Fruit fly (Drosophila melanogaster) whole organism, larva: ENCODE data around the gene her.

Experiments used
- noc ChIP-seq: fragments of 200-800 bp; sonication (Bioruptor generic); optimal IDR thresholded peaks from 3 replicates; lab custom pipeline; 2019; ENCODE audit warnings: missing biosample characterization, mild to moderate bottlenecking, missing genetic modification characterization, moderate library complexity

her gene

DNA sequence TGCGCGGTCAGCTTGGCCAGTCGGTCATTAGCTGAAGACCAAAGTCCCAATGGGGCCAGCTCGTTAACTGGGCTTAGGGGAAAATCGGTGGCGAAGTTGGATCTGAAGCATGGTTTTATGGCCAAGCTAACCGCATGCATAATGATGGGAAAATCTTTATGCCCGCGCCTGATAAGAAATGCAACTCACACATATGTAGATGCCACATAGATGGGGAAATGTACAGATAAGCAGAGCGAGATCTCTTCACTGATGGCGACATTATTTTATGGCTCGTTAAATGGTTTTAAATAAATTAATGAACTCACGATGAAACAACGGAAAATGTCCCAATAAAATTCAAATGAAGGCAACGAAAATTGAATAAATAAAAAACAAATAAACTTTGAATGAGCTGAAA lies 34.9 kb downstream of the her start:
- TF ChIP-seq noc (tag; lab: Kevin White, UChicago): no peak

DNA sequence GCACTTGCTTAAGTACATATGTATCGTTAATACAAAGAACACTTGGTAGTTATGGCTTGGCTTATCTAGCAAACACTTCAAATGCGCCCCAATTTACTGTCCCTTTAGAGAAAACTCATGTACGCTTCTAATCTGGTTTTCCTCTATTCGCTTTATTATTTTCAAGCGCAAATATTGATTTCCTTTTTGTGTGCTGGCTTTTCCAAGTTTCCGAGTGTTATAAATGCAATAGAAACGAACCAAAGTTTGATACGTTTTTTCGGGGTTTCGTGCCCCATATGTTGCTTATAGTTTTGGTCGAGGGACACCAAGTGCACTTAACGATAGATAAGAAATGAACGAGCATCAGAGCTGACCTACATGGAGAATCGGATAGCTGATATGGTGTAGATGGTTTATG lies 36.9 kb downstream of the her start:
- no peak for TF ChIP-seq noc (tag; lab: Kevin White, UChicago)

DNA sequence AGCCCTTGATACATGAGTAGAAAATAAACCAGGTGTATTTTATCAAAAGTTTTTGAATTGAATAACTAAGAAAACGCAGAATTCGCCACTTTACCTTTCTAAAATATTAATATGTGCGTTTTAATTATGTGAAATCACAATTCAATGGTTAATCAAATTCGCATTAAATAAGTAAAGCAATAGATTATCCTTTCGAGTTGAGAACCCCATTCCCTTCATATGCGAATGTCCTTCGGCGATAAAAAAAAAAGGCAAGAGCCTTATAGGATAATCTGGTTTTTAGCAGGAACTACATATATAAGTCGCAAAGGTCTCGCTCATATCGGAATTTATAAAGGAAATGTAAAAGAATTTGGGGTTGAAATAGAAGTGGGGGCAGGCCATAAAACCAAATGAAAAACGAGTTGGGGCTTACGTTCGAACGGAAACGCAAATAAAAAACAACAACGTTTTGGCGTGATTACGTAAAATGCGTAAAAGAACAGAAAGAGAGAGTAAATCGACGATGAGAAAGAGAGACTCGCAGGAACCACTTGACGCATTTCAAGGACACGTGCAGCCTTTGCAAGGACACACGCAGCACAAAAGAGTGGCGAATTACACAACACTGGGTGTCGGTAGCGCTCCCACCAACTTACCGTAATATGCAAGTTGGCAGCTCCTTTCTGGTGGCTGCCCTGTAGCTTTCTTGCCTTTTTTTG lies 38.3 kb downstream of the her start:
- no peak for TF ChIP-seq noc (tag; lab: Kevin White, UChicago)

DNA sequence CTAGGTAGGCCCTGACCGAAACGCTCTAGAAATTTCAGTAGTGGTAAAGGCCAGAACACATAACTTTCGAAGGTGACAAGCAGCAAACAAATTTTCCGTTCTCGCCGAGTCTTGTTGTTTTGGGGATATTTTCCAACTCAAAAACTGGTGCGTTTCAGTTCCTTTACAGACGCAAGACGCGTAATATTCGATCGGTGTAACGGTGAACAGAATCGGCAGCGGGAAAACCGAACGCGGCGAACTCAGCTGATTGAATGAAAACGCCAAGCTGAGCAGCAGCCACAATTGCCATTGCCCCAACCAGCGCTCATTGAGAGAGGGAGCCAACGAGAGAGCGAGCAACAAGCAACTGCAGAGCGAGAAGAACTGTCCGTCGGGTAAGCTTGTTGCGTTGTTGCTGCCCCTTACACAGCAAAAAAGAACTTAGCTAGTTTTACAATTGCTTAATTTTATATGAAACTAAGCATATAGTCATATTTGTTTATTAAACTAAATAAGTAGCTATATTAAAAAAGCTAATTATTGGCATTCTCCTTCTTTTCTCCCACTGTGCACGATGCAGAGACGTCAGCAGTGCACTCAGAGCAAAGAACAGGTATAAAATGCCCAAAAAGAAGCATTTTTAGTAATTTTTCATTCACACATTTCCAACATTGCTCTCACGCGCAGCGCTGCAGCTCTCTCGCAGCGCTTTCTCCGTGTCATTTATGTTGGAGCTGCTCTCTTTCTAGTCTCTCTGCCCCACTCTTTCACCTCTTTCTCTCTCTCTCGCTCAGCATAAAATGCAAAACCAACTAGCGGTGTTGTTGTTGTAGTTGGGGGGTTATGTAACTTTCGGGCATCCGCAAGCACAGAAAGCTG lies 39.1 kb downstream of the her start, which contains the start of the genes Cyt-c-d and CG31808:
Gene Cyt-c-d (plus strand): TSS at position 51 of the 861 bp plus-strand sequence.
Gene CG31808 (minus strand): TSS at position 355 of the 861 bp plus-strand sequence.
- TF ChIP-seq noc (tag; lab: Kevin White, UChicago): peak; percentile 83

DNA sequence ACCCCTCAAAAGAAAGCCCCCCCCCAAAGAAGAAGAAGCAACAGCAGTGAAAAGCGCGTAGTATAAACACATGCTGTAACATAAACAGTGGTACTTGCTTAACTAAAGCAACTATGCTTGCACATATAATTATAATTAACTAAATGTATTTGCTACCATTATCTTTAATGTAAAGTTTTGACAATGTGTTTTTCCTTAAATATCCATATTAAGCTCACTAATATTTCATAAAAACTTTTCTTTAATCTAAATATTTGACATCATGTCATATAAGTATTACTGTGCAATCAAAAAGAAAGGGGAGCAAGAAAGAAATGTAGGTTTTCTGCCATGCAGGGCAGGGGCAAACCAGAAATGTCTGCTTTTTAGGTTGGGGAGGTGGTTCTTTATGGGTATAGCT lies 39.8 kb downstream of the her start:
- TF ChIP-seq noc (tag; lab: Kevin White, UChicago): no peak

DNA sequence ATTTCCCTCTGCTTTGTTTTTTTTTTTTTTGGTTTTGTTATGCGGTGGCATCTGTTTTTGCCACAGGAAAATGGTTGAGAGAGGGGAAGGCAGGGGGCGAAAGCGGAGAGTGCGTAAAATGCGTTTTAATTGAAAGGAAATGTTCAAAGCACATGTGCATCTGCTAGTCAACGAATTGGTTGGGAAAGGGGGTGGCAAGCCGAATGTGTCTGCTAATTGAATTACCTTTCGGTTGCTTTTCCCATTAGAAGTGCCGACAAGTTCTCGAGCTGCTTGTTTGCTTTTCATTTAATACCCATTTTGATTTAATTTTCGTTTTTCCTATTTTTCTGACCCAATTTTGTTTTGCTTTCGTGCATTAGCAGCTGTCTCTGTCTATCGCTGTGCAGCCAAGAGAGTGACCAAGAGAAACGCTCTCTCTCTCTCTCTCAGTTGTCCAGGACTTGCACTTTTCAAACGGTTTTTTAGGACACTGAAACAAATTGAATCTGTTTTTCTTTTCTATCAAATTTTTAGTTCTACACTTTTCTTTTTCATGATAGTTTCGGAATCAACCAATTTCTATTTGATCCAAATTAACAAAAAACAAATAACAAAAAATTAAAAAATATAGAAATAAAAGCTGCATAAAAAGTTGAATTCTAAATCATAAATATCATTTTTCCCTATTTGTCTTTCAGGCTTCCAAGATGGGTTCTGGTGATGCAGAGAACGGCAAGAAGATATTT lies 41.6 kb downstream of the her start:
- TF ChIP-seq noc (tag; lab: Kevin White, UChicago): no peak

DNA sequence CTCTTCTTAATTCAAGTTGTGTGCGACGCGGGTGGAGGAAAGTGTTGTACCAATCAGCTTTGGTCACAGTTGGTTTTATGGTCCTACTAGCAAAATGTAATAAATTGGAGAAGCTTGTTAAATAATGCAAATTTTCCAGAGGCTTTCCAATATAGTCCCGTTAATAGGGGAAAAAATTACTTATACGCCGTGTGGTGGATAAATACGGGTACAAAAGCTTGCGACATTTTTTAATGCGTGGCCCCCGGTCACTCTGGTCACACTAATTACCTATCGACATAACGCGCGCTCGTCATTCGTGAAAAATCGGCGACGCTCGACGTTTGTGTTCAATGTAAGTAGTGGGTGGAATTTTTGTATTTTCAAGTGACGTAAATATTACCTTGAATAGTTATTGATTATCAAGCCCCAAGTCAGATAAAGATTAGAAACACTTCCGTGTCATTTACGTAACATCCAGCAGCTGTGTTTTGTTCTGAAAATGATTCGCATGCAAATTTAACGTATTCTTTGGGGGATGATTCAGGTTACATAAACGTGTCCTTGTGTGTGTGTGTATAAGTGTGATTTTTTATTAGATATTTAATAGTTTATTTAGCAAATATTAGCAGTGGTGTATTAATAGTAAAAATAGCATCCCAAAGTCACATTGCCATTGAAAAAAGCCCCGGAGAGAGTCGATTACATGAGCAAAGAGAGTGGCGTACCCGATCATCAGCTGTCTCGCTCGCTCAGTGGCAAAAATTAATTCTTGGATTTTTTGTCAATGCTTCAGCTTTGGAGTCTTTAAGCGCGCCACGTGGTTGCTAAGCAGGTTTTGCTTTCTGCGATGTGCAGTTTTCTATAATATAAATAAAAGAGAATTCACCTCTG lies 42.9 kb downstream of the her start, which contains the start of gene Cyt-c-p:
Gene Cyt-c-p (plus strand): TSS at position 290 of the 873 bp plus-strand sequence.
- TF ChIP-seq noc (tag; lab: Kevin White, UChicago): peak; percentile 49

DNA sequence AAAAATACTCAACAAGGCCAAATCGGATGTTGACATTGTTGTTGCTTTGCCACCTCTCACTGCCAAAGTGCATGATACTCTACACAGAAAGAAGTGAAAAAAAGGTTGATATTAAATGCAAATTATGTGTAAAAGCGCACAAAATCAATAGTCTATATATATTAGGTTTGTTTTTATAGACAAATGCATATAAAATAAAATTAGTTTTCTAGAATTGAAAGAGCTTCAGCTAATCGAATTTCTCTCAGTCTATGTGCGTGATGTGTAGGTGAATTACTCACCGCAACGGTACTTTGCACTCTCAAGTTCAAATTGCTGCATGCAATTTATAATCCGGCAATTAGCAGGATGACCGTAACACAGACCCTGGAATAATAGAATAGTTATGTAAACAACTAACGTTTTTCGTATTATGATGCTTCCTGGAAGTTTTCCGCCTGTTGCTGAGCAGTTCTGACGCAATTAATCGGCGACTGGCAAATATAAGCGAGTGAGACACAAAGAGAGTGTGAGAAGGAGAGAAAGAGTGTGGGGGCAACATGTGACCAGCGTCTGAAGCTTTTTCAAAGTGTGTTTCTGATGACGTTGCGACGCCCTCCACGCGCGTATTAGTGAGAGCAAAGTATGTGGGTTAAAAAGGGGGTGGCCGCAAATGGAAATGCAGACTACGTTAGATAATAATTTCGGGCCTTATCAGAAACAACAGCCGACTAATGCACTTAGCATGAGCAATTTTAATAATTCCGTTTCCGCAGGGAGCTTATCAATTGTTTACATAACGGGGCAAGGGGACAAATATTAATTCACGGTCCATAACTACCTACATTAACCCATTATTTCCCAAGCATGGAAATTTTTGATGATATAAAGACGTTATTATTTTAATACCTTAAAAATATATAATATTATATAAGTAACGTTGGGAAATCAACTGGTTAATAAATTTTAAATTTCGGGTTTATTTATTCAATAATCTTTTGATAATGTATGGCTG lies 44.0 kb downstream of the her start:
- TF ChIP-seq noc (tag; lab: Kevin White, UChicago): peak; percentile 80

DNA sequence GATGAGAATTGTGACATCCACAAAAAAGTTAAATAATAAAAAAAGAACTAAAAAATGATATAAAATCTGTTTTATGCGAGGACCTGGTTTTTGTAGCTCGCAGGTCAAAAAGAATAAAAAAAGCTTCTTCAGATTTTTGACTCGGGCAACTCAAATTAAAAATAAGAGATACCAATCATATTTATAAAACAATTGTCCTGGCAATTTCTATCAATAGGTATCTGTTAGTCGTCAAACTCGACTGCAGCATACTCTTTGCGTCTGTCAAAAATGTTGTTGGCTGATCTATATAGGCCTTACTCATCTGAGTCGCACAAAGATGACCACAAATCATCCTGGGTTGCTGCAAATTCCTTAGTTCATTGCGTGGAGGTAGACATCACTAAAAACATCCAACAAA lies 45.6 kb downstream of the her start:
- no peak for TF ChIP-seq noc (tag; lab: Kevin White, UChicago)

DNA sequence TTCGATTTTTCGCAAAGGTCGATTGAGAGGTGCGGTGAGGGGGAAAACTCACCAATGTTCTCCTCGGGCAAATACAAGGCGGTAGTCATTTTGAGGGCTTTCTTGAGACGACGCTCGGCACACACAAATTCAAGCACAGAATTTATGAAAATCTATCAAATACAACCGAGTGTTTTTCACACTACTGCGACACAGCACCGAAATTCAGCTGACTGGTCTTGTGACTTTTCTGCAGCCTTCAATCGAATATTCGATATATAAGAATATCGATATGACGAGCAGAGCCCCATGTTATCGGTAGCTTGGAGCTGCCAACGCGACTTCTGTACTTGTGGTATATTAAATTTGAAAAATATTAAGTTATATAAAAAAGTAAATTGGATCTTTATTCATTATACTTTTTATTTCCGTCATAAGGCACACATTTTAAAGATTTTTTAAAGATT lies 50.6 kb downstream of the her start, which contains the start of gene VhaSFD:
Gene VhaSFD (minus strand): TSS at position 249 of the 446 bp plus-strand sequence.
- TF ChIP-seq noc (tag; lab: Kevin White, UChicago): peak; percentile 53
